Worm (Caenorhabditis elegans): ENCODE measurements around the gene C35D10.3.

C35D10.3 gene

DNA sequence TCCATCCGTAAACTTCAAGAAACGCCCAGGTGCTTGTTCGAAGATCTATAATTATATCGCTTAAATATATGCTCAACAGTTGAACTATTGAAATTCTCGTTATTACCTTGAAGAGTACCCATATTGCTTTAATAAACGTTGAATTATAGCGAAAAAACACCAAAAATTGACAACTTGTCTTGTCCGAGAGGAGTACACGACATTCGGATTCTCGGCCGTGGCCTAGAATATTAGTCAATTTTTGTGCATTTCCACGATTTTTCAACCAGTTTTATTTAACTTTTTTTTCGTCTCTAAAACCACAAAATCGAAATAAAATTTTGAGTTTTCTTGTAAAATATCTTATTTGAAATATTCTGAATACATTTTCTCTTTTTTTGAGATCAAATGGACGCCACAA is 43.6 kb downstream of the C35D10.3 start, which contains the start of the genes F26F4.9 and cee-1:
Gene F26F4.9 (minus strand): TSS at position 205 of the 400 bp plus-strand sequence.
Gene cee-1 (plus strand): TSS at position 383 of the 400 bp plus-strand sequence.
- TF ChIP-seq ceh-18 (tag; optimal IDR thresholded peaks at IDR 0.05) (peak; percentile 38), ceh-14 (tag; optimal IDR thresholded peaks at IDR 0.05) (no peak), mec-3 (tag; optimal IDR thresholded peaks at IDR 0.05; ENCODE audit: borderline replicate concordance) (no peak), ets-4 (tag; optimal IDR thresholded peaks at IDR 0.05) (peak; percentile 75), hlh-8 (tag; optimal IDR thresholded peaks at IDR 0.05) (peak; percentile 72), zip-5 (tag; optimal IDR thresholded peaks at IDR 0.05) (peak; percentile 52), rnt-1 (tag; optimal IDR thresholded peaks at IDR 0.05) (peak; percentile 7), eyg-1 (tag; optimal IDR thresholded peaks at IDR 0.05) (no peak), lim-6 (tag; optimal IDR thresholded peaks at IDR 0.05) (peak; percentile 39), pqm-1 (tag; optimal IDR thresholded peaks at IDR 0.05) (no peak), ceh-2 (tag; optimal IDR thresholded peaks at IDR 0.05) (peak; percentile 71), ceh-9 (tag; optimal IDR thresholded peaks at IDR 0.05) (no peak), K09A11.1 (tag; optimal IDR thresholded peaks at IDR 0.05; ENCODE audit: insufficient read depth) (no peak), fax-1 (tag; optimal IDR thresholded peaks at IDR 0.05) (peak; percentile 2), npax-4 (tag; optimal IDR thresholded peaks at IDR 0.05) (no peak), ceh-31 (tag; optimal IDR thresholded peaks at IDR 0.05) (peak; percentile 85), pax-1 (tag; optimal IDR thresholded peaks at IDR 0.05) (no peak), unc-55 (GFP tag; optimal IDR thresholded peaks at IDR 0.05) (peak; percentile 30), dve-1 (tag; optimal IDR thresholded peaks at IDR 0.05) (no peak), ztf-16 (tag; optimal IDR thresholded peaks at IDR 0.05) (peak; percentile 13), tbx-7 (tag; optimal IDR thresholded peaks at IDR 0.05) (peak; percentile 71), ref-2 (tag; optimal IDR thresholded peaks at IDR 0.05) (peak; percentile 25), pha-4 (tag; optimal IDR thresholded peaks at IDR 0.05) (no peak), C08G9.2 (tag; optimal IDR thresholded peaks at IDR 0.05) (peak; percentile 85), ceh-22 (tag; optimal IDR thresholded peaks at IDR 0.05) (no peak)

DNA sequence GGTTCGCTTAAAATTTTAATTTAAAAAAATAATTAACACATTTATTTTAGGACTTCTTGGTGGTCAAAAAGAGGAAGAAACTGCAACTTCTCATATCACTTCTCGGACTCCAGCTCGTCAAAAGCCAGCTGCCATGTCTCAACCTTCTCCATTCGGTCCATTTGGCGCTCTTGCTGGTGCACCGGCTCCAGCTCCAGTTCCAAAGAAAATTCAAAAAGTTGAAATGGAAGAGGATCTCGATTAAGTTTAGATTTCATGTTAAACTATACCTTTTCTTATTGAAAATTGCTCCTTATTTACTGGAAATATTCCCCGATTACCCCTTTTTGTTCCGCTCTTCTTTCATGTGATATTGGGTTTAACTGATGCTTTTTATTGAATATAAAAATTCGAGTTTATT is 45.0 kb downstream of the C35D10.3 start:
- TF ChIP-seq rnt-1 (tag; optimal IDR thresholded peaks at IDR 0.05) (no peak), ceh-2 (tag; optimal IDR thresholded peaks at IDR 0.05) (no peak), hlh-8 (tag; optimal IDR thresholded peaks at IDR 0.05) (no peak), sox-4 (tag; optimal IDR thresholded peaks at IDR 0.05) (no peak), pha-2 (tag; optimal IDR thresholded peaks at IDR 0.05) (no peak), pqm-1 (tag; optimal IDR thresholded peaks at IDR 0.05) (no peak), ref-2 (tag; optimal IDR thresholded peaks at IDR 0.05) (no peak), hlh-15 (tag; optimal IDR thresholded peaks at IDR 0.05) (no peak), npax-4 (tag; optimal IDR thresholded peaks at IDR 0.05) (no peak), ceh-24 (tag; optimal IDR thresholded peaks at IDR 0.05) (no peak)

DNA sequence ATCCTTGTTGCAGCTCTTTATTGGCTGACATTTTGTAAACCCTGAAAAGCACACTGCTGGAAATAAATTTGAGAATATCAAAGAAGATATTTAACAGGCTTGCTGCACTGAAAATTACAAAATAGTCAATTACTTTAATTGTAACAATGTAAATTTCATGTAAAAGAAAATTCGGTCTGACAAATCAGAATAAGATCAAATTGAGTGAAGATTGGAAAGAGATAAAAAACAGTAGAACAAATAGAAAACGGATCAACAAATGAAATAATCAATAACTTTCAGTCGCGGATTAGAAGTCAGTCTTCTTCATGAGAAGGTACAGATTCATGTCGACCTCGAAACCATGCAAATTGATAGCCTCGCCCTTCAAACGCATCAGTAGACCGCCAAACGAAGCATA is 48.4 kb downstream of the C35D10.3 start, which contains the start of gene rars-1:
Gene rars-1 (minus strand): TSS at position 101 of the 400 bp plus-strand sequence.
- TF ChIP-seq nfya-1 (tag; optimal IDR thresholded peaks at IDR 0.05) (no peak), pqm-1 (tag; optimal IDR thresholded peaks at IDR 0.05) (no peak), ttx-3 (tag; optimal IDR thresholded peaks at IDR 0.05) (no peak), ztf-16 (tag; optimal IDR thresholded peaks at IDR 0.05) (no peak), nhr-232 (tag; optimal IDR thresholded peaks at IDR 0.05) (no peak), unc-86 (tag; optimal IDR thresholded peaks at IDR 0.05) (no peak), K02D7.2 (tag; optimal IDR thresholded peaks at IDR 0.05) (no peak), sdc-2 (tag; optimal IDR thresholded peaks at IDR 0.05) (no peak), che-1 (tag; optimal IDR thresholded peaks at IDR 0.05) (no peak)

DNA sequence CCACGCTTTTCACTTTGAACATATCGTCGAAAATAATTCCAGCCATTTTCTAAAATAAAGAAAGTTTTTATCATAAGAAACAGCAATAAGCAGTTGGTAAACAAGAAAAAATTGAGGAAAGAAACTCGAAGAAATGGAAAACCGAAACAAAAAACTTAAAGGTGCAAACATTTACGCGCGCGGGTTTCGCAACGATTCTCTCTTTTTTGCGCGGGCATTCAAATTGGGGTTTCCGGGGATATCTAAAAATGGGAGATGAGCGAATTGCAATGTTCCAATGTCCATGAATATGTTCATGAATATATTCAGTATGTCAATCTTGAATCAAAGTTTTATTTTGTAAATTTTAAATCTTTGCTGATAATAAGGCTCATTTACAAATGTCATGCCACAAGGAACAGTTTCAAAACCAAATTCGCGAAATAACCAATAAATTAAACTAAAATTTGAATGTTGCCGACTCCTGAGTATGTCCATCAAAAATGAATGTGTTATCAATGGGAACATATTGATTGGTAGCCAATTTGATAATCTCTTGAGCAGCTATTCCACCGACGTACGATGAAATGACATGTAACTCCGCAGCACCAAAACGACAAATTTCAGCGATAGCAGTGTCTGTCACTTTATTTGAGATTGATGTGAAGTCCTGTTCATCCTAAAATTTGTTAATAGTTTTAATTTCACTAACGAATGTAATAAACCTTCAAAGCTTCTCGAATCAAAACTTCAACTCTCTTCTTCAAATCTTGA is 49.4 kb downstream of the C35D10.3 start, which contains the start of gene rpb-8:
Gene rpb-8 (minus strand): TSS at position 49 of the 753 bp plus-strand sequence.
- TF ChIP-seq unc-42 (tag; optimal IDR thresholded peaks at IDR 0.05), result peak; percentile 15
- TF ChIP-seq gmeb-2 (tag; optimal IDR thresholded peaks at IDR 0.05), result no peak
- peak; percentile 46 for TF ChIP-seq nfya-1 (tag; optimal IDR thresholded peaks at IDR 0.05)
- peak; percentile 41 for TF ChIP-seq ceh-31 (tag; optimal IDR thresholded peaks at IDR 0.05)
